Worm (Caenorhabditis elegans) whole organism, late embryonic: ENCODE results near the gene lipl-6.

Source experiments
- K09A11.1 ChIP-seq: sonication (generic microtip); optimal IDR thresholded peaks from 2 replicates; lab custom pipeline; 2017; ENCODE audit warnings: antibody characterized with exemption, mild to moderate bottlenecking, missing genetic modification characterization, missing compliant biosample characterization; ENCODE audit not compliant: insufficient read depth
- ahr-1 ChIP-seq: sonication (generic microtip); optimal IDR thresholded peaks from 2 replicates; lab custom pipeline; 2016; ENCODE audit warnings: missing genetic modification characterization, missing compliant biosample characterization
- ama-1 ChIP-seq: fragments of 150-350 bp; optimal IDR thresholded peaks from 2 replicates; lab custom pipeline; 2014
- ceh-45 ChIP-seq: fragments of 200-800 bp; sonication (Bioruptor generic); IDR thresholded peaks from 2 replicates; pipeline ENCODE4 v1.3.6; 2022; ENCODE audit warnings: missing genetic modification reagents, missing genetic modification characterization, missing compliant biosample characterization
- ceh-9 ChIP-seq: sonication (generic microtip); optimal IDR thresholded peaks from 2 replicates; lab custom pipeline; 2016; ENCODE audit warnings: mild to moderate bottlenecking, missing genetic modification characterization, inconsistent platforms, missing compliant biosample characterization
- lim-6 ChIP-seq: sonication (generic microtip); optimal IDR thresholded peaks from 2 replicates; lab custom pipeline; 2016; ENCODE audit warnings: missing genetic modification characterization, missing compliant biosample characterization
- nfya-1 ChIP-seq: sonication (generic microtip); optimal IDR thresholded peaks from 2 replicates; lab custom pipeline; 2017; ENCODE audit warnings: missing genetic modification characterization, mild to moderate bottlenecking, missing compliant biosample characterization, antibody characterized with exemption, moderate library complexity
- nhr-11 ChIP-seq: fragments of 150-350 bp; optimal IDR thresholded peaks from 2 replicates; lab custom pipeline; 2014; ENCODE audit warnings: missing biosample characterization, missing genetic modification characterization
- pag-3 ChIP-seq: sonication (generic microtip); optimal IDR thresholded peaks from 2 replicates; lab custom pipeline; 2016; ENCODE audit warnings: missing compliant biosample characterization, missing genetic modification characterization, borderline replicate concordance
- pha-2 ChIP-seq: sonication (generic microtip); optimal IDR thresholded peaks from 2 replicates; lab custom pipeline; 2017; ENCODE audit warnings: mild to moderate bottlenecking, missing genetic modification characterization, missing compliant biosample characterization
- pha-4 ChIP-seq: fragments of 150-350 bp; optimal IDR thresholded peaks from 2 replicates; lab custom pipeline; 2018; ENCODE audit warnings: missing biosample characterization, missing genetic modification reagents, missing genetic modification characterization
- sdc-2 ChIP-seq: sonication (generic microtip); optimal IDR thresholded peaks from 2 replicates; lab custom pipeline; 2016; ENCODE audit warnings: missing genotype, missing genetic modification characterization, missing compliant biosample characterization

DNA sequence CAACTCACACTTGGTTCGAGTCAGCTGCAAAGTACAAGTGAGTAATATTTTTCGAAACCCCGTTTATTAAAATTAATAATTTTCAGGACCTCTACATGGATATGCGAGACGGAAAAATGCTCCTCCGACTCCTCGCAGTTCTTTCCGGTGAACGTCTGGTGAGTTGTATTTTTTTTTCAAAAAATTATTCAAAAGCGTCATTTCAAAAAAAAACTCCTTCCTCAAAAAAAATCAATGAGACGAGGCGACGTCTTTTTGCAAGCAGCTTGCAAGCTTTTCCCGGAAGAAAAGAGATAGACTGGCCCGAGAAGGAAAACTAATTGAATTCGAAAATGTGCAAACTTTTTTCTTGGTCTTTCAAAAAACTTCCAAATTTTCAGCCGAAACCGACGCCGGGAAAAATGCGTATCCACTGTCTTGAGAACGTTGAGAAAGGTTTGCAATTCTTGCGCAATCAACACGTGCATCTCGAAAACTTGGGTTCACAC, 51.6 kb downstream of the lipl-6 start:
- TF ChIP-seq pha-2 (tag; lab: Kevin White, UChicago) (no peak), sdc-2 (no peak), lim-6 (tag; lab: Kevin White, UChicago) (no peak), pag-3 (tag; lab: Kevin White, UChicago) (no peak), pha-4 (tag; lab: Kevin White, UChicago) (no peak), nhr-11 (no peak), ahr-1 (tag; lab: Kevin White, UChicago) (no peak), nfya-1 (no peak), K09A11.1 (tag; lab: Kevin White, UChicago) (no peak), ceh-9 (no peak), ceh-45 (GFP tag; lab: Robert Waterston, UW) (no peak), ama-1 (no peak)
